Worm (Caenorhabditis elegans) whole organism, late embryonic: ENCODE results near the gene grl-18.

Source experiments
- C08G9.2 ChIP-seq: sonication (generic microtip); optimal IDR thresholded peaks from 2 replicates; lab custom pipeline; 2016; ENCODE audit warnings: mild to moderate bottlenecking, missing genetic modification characterization, moderate library complexity, missing compliant biosample characterization
- K02D7.2 ChIP-seq: sonication (generic microtip); optimal IDR thresholded peaks from 2 replicates; lab custom pipeline; 2017; ENCODE audit warnings: mild to moderate bottlenecking, missing genetic modification characterization, missing compliant biosample characterization
- K09A11.1 ChIP-seq: sonication (generic microtip); optimal IDR thresholded peaks from 2 replicates; lab custom pipeline; 2017; ENCODE audit warnings: antibody characterized with exemption, mild to moderate bottlenecking, missing genetic modification characterization, missing compliant biosample characterization; ENCODE audit not compliant: insufficient read depth
- Y22D7AL.16 ChIP-seq: sonication (generic microtip); optimal IDR thresholded peaks from 2 replicates; lab custom pipeline; 2016; ENCODE audit warnings: missing genetic modification characterization, missing compliant biosample characterization
- ahr-1 ChIP-seq: sonication (generic microtip); optimal IDR thresholded peaks from 2 replicates; lab custom pipeline; 2016; ENCODE audit warnings: missing genetic modification characterization, missing compliant biosample characterization
- ama-1 ChIP-seq: fragments of 150-350 bp; optimal IDR thresholded peaks from 2 replicates; lab custom pipeline; 2014
- ceh-18 ChIP-seq: sonication (generic microtip); optimal IDR thresholded peaks from 2 replicates; lab custom pipeline; 2016; ENCODE audit warnings: missing genetic modification characterization, missing compliant biosample characterization
- ceh-19 ChIP-seq: fragments of 200-800 bp; sonication (Bioruptor generic); optimal IDR thresholded peaks from 2 replicates; lab custom pipeline; 2018; ENCODE audit warnings: mild to moderate bottlenecking, missing genetic modification characterization, missing compliant biosample characterization
- ceh-30 ChIP-seq: fragments of 150-350 bp; optimal IDR thresholded peaks from 2 replicates; lab custom pipeline; 2014; ENCODE audit warnings: missing biosample characterization, missing genetic modification characterization
- ceh-31 ChIP-seq: sonication (generic microtip); optimal IDR thresholded peaks from 2 replicates; lab custom pipeline; 2016; ENCODE audit warnings: missing genetic modification characterization, missing compliant biosample characterization
- ceh-34 ChIP-seq: sonication (generic microtip); optimal IDR thresholded peaks from 2 replicates; lab custom pipeline; 2016; ENCODE audit warnings: mild to moderate bottlenecking, missing genetic modification characterization, missing compliant biosample characterization
- ceh-45 ChIP-seq: fragments of 200-800 bp; sonication (Bioruptor generic); IDR thresholded peaks from 2 replicates; pipeline ENCODE4 v1.3.6; 2022; ENCODE audit warnings: missing genetic modification reagents, missing genetic modification characterization, missing compliant biosample characterization
- ceh-48 ChIP-seq: sonication (generic microtip); optimal IDR thresholded peaks from 2 replicates; lab custom pipeline; 2016; ENCODE audit warnings: missing genetic modification characterization, inconsistent platforms, missing compliant biosample characterization
- ceh-6 ChIP-seq: fragments of 200-800 bp; sonication (Bioruptor generic); optimal IDR thresholded peaks from 2 replicates; lab custom pipeline; 2018; ENCODE audit warnings: mild to moderate bottlenecking, missing genetic modification characterization, missing compliant biosample characterization
- che-1 ChIP-seq: sonication (generic microtip); optimal IDR thresholded peaks from 2 replicates; lab custom pipeline; 2016; ENCODE audit warnings: mild to moderate bottlenecking, missing genetic modification characterization, missing compliant biosample characterization
- dve-1 ChIP-seq: sonication (generic microtip); optimal IDR thresholded peaks from 2 replicates; lab custom pipeline; 2017; ENCODE audit warnings: antibody characterized with exemption, mild to moderate bottlenecking, missing genetic modification characterization, missing compliant biosample characterization
- ets-4 ChIP-seq: sonication (generic microtip); optimal IDR thresholded peaks from 2 replicates; lab custom pipeline; 2016; ENCODE audit warnings: missing genetic modification characterization, missing compliant biosample characterization
- eyg-1 ChIP-seq: sonication (generic microtip); optimal IDR thresholded peaks from 2 replicates; lab custom pipeline; 2016; ENCODE audit warnings: missing genotype, missing genetic modification characterization, missing compliant biosample characterization
- fax-1 ChIP-seq: sonication (generic microtip); optimal IDR thresholded peaks from 2 replicates; lab custom pipeline; 2016; ENCODE audit warnings: missing genotype, missing genetic modification characterization, missing compliant biosample characterization
- fkh-6 ChIP-seq: sonication (generic microtip); optimal IDR thresholded peaks from 2 replicates; lab custom pipeline; 2016; ENCODE audit warnings: missing genetic modification characterization, missing compliant biosample characterization
- hlh-15 ChIP-seq: sonication (generic microtip); optimal IDR thresholded peaks from 2 replicates; lab custom pipeline; 2016; ENCODE audit warnings: missing genetic modification characterization, missing compliant biosample characterization
- hlh-8 ChIP-seq: sonication (generic microtip); optimal IDR thresholded peaks from 2 replicates; lab custom pipeline; 2016; ENCODE audit warnings: missing genotype, missing genetic modification characterization, missing compliant biosample characterization
- lim-6 ChIP-seq: sonication (generic microtip); optimal IDR thresholded peaks from 2 replicates; lab custom pipeline; 2016; ENCODE audit warnings: missing genetic modification characterization, missing compliant biosample characterization
- madf-2 ChIP-seq: sonication (generic microtip); optimal IDR thresholded peaks from 2 replicates; lab custom pipeline; 2017; ENCODE audit warnings: missing genetic modification characterization, missing compliant biosample characterization
- mec-3 ChIP-seq: sonication (generic microtip); optimal IDR thresholded peaks from 2 replicates; lab custom pipeline; 2016; ENCODE audit warnings: borderline replicate concordance, missing genetic modification characterization, missing compliant biosample characterization
- nhr-11 ChIP-seq: fragments of 150-350 bp; optimal IDR thresholded peaks from 2 replicates; lab custom pipeline; 2014; ENCODE audit warnings: missing biosample characterization, missing genetic modification characterization
- nhr-232 ChIP-seq: sonication (generic microtip); optimal IDR thresholded peaks from 2 replicates; lab custom pipeline; 2016; ENCODE audit warnings: missing genetic modification characterization, missing compliant biosample characterization
- odd-2 ChIP-seq: sonication (generic microtip); optimal IDR thresholded peaks from 2 replicates; lab custom pipeline; 2017; ENCODE audit warnings: antibody characterized with exemption, mild to moderate bottlenecking, missing genetic modification characterization, missing compliant biosample characterization
- pag-3 ChIP-seq: sonication (generic microtip); optimal IDR thresholded peaks from 2 replicates; lab custom pipeline; 2016; ENCODE audit warnings: missing compliant biosample characterization, missing genetic modification characterization, borderline replicate concordance
- pat-9 ChIP-seq: fragments of 200-800 bp; sonication (Bioruptor generic); optimal IDR thresholded peaks from 2 replicates; lab custom pipeline; 2018; ENCODE audit warnings: mild to moderate bottlenecking, missing genetic modification characterization, moderate library complexity, missing compliant biosample characterization
- pha-2 ChIP-seq: sonication (generic microtip); optimal IDR thresholded peaks from 2 replicates; lab custom pipeline; 2017; ENCODE audit warnings: mild to moderate bottlenecking, missing genetic modification characterization, missing compliant biosample characterization
- pqm-1 ChIP-seq: sonication (generic microtip); optimal IDR thresholded peaks from 2 replicates; lab custom pipeline; 2016; ENCODE audit warnings: missing genetic modification characterization, missing compliant biosample characterization
- ref-2 ChIP-seq: sonication (generic microtip); optimal IDR thresholded peaks from 2 replicates; lab custom pipeline; 2016; ENCODE audit warnings: missing genetic modification characterization, missing compliant biosample characterization
- sdc-2 ChIP-seq: sonication (generic microtip); optimal IDR thresholded peaks from 2 replicates; lab custom pipeline; 2016; ENCODE audit warnings: missing genotype, missing genetic modification characterization, missing compliant biosample characterization
- sox-4 ChIP-seq: sonication (generic microtip); optimal IDR thresholded peaks from 2 replicates; lab custom pipeline; 2017; ENCODE audit warnings: mild to moderate bottlenecking, missing genetic modification characterization, inconsistent platforms, missing compliant biosample characterization
- syd-9 ChIP-seq: sonication (generic microtip); optimal IDR thresholded peaks from 2 replicates; lab custom pipeline; 2016; ENCODE audit warnings: mild to moderate bottlenecking, missing genetic modification characterization, moderate library complexity, missing compliant biosample characterization
- tbx-7 ChIP-seq: sonication (generic microtip); optimal IDR thresholded peaks from 2 replicates; lab custom pipeline; 2016; ENCODE audit warnings: missing genotype, missing genetic modification characterization, missing compliant biosample characterization
- unc-42 ChIP-seq: sonication (generic microtip); optimal IDR thresholded peaks from 2 replicates; lab custom pipeline; 2016; ENCODE audit warnings: missing genotype, missing genetic modification characterization, missing compliant biosample characterization
- unc-86 ChIP-seq: sonication (generic microtip); optimal IDR thresholded peaks from 2 replicates; lab custom pipeline; 2016; ENCODE audit warnings: missing genetic modification characterization, missing compliant biosample characterization
- zip-5 ChIP-seq: sonication (generic microtip); optimal IDR thresholded peaks from 2 replicates; lab custom pipeline; 2016; ENCODE audit warnings: missing genetic modification characterization, missing compliant biosample characterization
- ztf-16 ChIP-seq: sonication (generic microtip); optimal IDR thresholded peaks from 2 replicates; lab custom pipeline; 2017; ENCODE audit warnings: missing genetic modification characterization, missing compliant biosample characterization

grl-18 gene

ce11 chrV:5447057-5447456, 41.6 kb downstream of the grl-18 start:
- TF ChIP-seq mec-3 (tag; lab: Kevin White, UChicago) = no peak
- TF ChIP-seq tbx-7 (tag; lab: Kevin White, UChicago) = no peak
- TF ChIP-seq ama-1 (lab: Kevin White, UChicago) = no peak
- no peak for TF ChIP-seq fkh-6 (tag; lab: Kevin White, UChicago)
- TF ChIP-seq syd-9 (tag; lab: Kevin White, UChicago) = no peak
- TF ChIP-seq ahr-1 (tag; lab: Kevin White, UChicago) = no peak
- no peak for TF ChIP-seq hlh-8 (tag; lab: Kevin White, UChicago)
- no peak for TF ChIP-seq che-1 (tag; lab: Kevin White, UChicago)
- TF ChIP-seq ref-2 (tag; lab: Kevin White, UChicago) = no peak
- TF ChIP-seq pha-2 (tag; lab: Kevin White, UChicago) = no peak
- TF ChIP-seq zip-5 (tag; lab: Kevin White, UChicago) = no peak
- no peak for TF ChIP-seq K09A11.1 (tag; lab: Kevin White, UChicago)
- no peak for TF ChIP-seq lim-6
- TF ChIP-seq C08G9.2 (tag; lab: Kevin White, UChicago) = no peak
- TF ChIP-seq odd-2 (tag; lab: Kevin White, UChicago) = no peak
- no peak for TF ChIP-seq eyg-1 (tag; lab: Kevin White, UChicago)
- TF ChIP-seq hlh-15 (tag; lab: Kevin White, UChicago) = no peak

- no peak for TF ChIP-seq sox-4
- no peak for TF ChIP-seq ceh-18 (tag; lab: Kevin White, UChicago)
- no peak for TF ChIP-seq fax-1
- no peak for TF ChIP-seq lim-6
- TF ChIP-seq zip-5 (tag; lab: Kevin White, UChicago) = no peak
- TF ChIP-seq Y22D7AL.16 (tag; lab: Kevin White, UChicago) = no peak
- no peak for TF ChIP-seq sdc-2 (tag; lab: Kevin White, UChicago)
- TF ChIP-seq C08G9.2 (tag; lab: Kevin White, UChicago) = no peak
- TF ChIP-seq ahr-1 (tag; lab: Kevin White, UChicago) = no peak
- TF ChIP-seq nhr-232 = no peak
- TF ChIP-seq nhr-11 (tag; lab: Kevin White, UChicago) = no peak
- no peak for TF ChIP-seq K02D7.2 (tag; lab: Kevin White, UChicago)
- no peak for TF ChIP-seq unc-42 (tag; lab: Kevin White, UChicago)
- no peak for TF ChIP-seq pag-3 (tag; lab: Kevin White, UChicago)
- TF ChIP-seq dve-1 (tag; lab: Kevin White, UChicago) = no peak
- TF ChIP-seq madf-2 (tag; lab: Kevin White, UChicago) = no peak
- no peak for TF ChIP-seq ceh-6 (GFP tag; lab: Kevin White, UChicago)
- no peak for TF ChIP-seq ceh-34 (tag; lab: Kevin White, UChicago)
- TF ChIP-seq ceh-30 (tag; lab: Kevin White, UChicago) = no peak
- no peak for TF ChIP-seq pat-9
These were observed 42.8 kb downstream of the grl-18 start, which contains the start of gene F08F3.1 for ce11 chrV:5445839-5446238. Gene F08F3.1 (plus strand): TSS chrV:5446139.

- TF ChIP-seq sdc-2 (tag; lab: Kevin White, UChicago) = no peak
- no peak for TF ChIP-seq fkh-6 (tag; lab: Kevin White, UChicago)
- no peak for TF ChIP-seq K02D7.2 (tag; lab: Kevin White, UChicago)
- no peak for TF ChIP-seq zip-5 (tag; lab: Kevin White, UChicago)
- no peak for TF ChIP-seq ztf-16 (tag; lab: Kevin White, UChicago)
- no peak for TF ChIP-seq ceh-34 (tag; lab: Kevin White, UChicago)
- no peak for TF ChIP-seq fax-1
- TF ChIP-seq ahr-1 (tag; lab: Kevin White, UChicago) = no peak
- TF ChIP-seq pqm-1 = no peak
- TF ChIP-seq unc-86 (tag; lab: Kevin White, UChicago) = no peak
- TF ChIP-seq nhr-232 = no peak
- TF ChIP-seq ceh-48 = no peak
- TF ChIP-seq ref-2 (tag; lab: Kevin White, UChicago) = no peak
- no peak for TF ChIP-seq ceh-19
- TF ChIP-seq ets-4 (tag; lab: Kevin White, UChicago) = no peak
- no peak for TF ChIP-seq ceh-45 (GFP tag; lab: Robert Waterston, UW)
- TF ChIP-seq ceh-31 (tag; lab: Kevin White, UChicago) = no peak
These were observed 44.6 kb downstream of the grl-18 start for ce11 chrV:5444037-5444436.
